Worm (Caenorhabditis elegans): Measurements from ENCODE around the gene vkmt-1.

- TF ChIP-seq nhr-77 (tag; optimal IDR thresholded peaks at IDR 0.05) (no peak), nhr-25 (tag; optimal IDR thresholded peaks at IDR 0.05; ENCODE audit: borderline replicate concordance, insufficient read depth) (no peak), lin-39 (tag; optimal IDR thresholded peaks at IDR 0.05) (no peak), aly-2 (tag; optimal IDR thresholded peaks at IDR 0.05) (no peak), nhr-76 (tag; optimal IDR thresholded peaks at IDR 0.05) (no peak), ztf-11 (tag; optimal IDR thresholded peaks at IDR 0.05) (no peak), D1046.2 (GFP tag; IDR thresholded peaks at IDR 0.05) (no peak), fos-1 (tag; optimal IDR thresholded peaks at IDR 0.05) (no peak), lsy-2 (tag; optimal IDR thresholded peaks at IDR 0.05) (no peak), ama-1 (optimal IDR thresholded peaks at IDR 0.05) (no peak), lin-13 (GFP tag; optimal IDR thresholded peaks at IDR 0.05) (no peak)
Observed at ce11 chrIV:12307720-12308119, 29.2 kb downstream of the vkmt-1 start, which contains the start of gene oac-57.

Measured in whole organism, L4 larva.